Worm (Caenorhabditis elegans) whole organism, L1 larva: ENCODE data around the gene Y75B12A.2.

Experiments
- C04F5.9 ChIP-seq: sonication (generic microtip); optimal IDR thresholded peaks from 2 replicates; lab custom pipeline; 2016; ENCODE audit warnings: missing genetic modification characterization, missing compliant biosample characterization
- C34B4.2 ChIP-seq: sonication (generic microtip); optimal IDR thresholded peaks from 2 replicates; lab custom pipeline; 2017; ENCODE audit warnings: mild to moderate bottlenecking, missing genetic modification characterization, missing compliant biosample characterization
- Y116A8C.19 ChIP-seq: sonication (generic microtip); optimal IDR thresholded peaks from 2 replicates; lab custom pipeline; 2016; ENCODE audit warnings: missing compliant biosample characterization, missing genetic modification characterization, borderline replicate concordance
- ama-1 ChIP-seq: fragments of 150-350 bp; optimal IDR thresholded peaks from 2 replicates; lab custom pipeline; 2014
- blmp-1 ChIP-seq: fragments of 150-350 bp; optimal IDR thresholded peaks from 2 replicates; lab custom pipeline; 2014; ENCODE audit warnings: missing biosample characterization, missing genetic modification characterization
- ceh-63 ChIP-seq: fragments of 200-800 bp; sonication (Bioruptor generic); optimal IDR thresholded peaks from 2 replicates; lab custom pipeline; 2018; ENCODE audit warnings: mild to moderate bottlenecking, missing genetic modification characterization, missing compliant biosample characterization
- ceh-88 ChIP-seq: fragments of 200-800 bp; sonication (Bioruptor generic); IDR thresholded peaks from 2 replicates; pipeline ENCODE4 v1.3.6; 2022; ENCODE audit warnings: missing genetic modification characterization, missing compliant biosample characterization
- ces-1 ChIP-seq: fragments of 150-350 bp; optimal IDR thresholded peaks from 2 replicates; lab custom pipeline; 2014; ENCODE audit warnings: missing biosample characterization, missing genetic modification reagents, missing genetic modification characterization
- dsc-1 ChIP-seq: sonication (generic microtip); optimal IDR thresholded peaks from 2 replicates; lab custom pipeline; 2016; ENCODE audit warnings: mild to moderate bottlenecking, missing genetic modification characterization, missing compliant biosample characterization
- efl-1 ChIP-seq, 4 experiments: fragments of 150-350 bp; optimal IDR thresholded peaks in 3 of 4; peaks in 1 of 4; 1 replicate in 1 of 4; 2 replicates in 3 of 4; lab custom pipeline; 2014; ENCODE audit warnings: missing biosample characterization in 2 of 4, missing genetic modification characterization in 2 of 4, missing genetic modification reagents in 2 of 4
- efl-3 ChIP-seq: fragments of 200-800 bp; sonication (Bioruptor generic); optimal IDR thresholded peaks from 2 replicates; lab custom pipeline; 2018; ENCODE audit warnings: mild to moderate bottlenecking, missing genetic modification characterization, missing compliant biosample characterization
- egl-13 ChIP-seq: sonication (generic microtip); optimal IDR thresholded peaks from 2 replicates; lab custom pipeline; 2016; ENCODE audit warnings: missing genotype, missing genetic modification reagents, missing genetic modification characterization, missing compliant biosample characterization
- elt-3 ChIP-seq, 6 experiments: fragments of 150-350 bp in 1 of 6; sonication (generic microtip); optimal IDR thresholded peaks; 2 replicates each; lab custom pipeline; 2017 to 2018; ENCODE audit warnings: missing biosample characterization in 6 of 6, missing genetic modification characterization in 6 of 6, inconsistent platforms in 1 of 6
- fkh-10 ChIP-seq: sonication (generic microtip); optimal IDR thresholded peaks from 2 replicates; lab custom pipeline; 2017; ENCODE audit warnings: missing biosample characterization, missing genetic modification reagents, missing genetic modification characterization
- fos-1 ChIP-seq: fragments of 150-350 bp; optimal IDR thresholded peaks from 2 replicates; lab custom pipeline; 2014; ENCODE audit warnings: missing biosample characterization, missing genetic modification characterization
- mab-9 ChIP-seq: fragments of 200-800 bp; sonication (Bioruptor generic); IDR thresholded peaks from 2 replicates; pipeline ENCODE4 v1.3.6; 2022; ENCODE audit warnings: missing genetic modification reagents, missing genetic modification characterization, missing compliant biosample characterization
- nhr-12 ChIP-seq: sonication (generic microtip); optimal IDR thresholded peaks from 2 replicates; lab custom pipeline; 2017; ENCODE audit warnings: missing biosample characterization, missing genetic modification characterization
- nhr-237 ChIP-seq: fragments of 150-350 bp; optimal IDR thresholded peaks from 2 replicates; lab custom pipeline; 2014; ENCODE audit warnings: missing biosample characterization, missing genetic modification characterization
- nhr-28 ChIP-seq: fragments of 150-350 bp; optimal IDR thresholded peaks from 2 replicates; lab custom pipeline; 2014; ENCODE audit warnings: missing biosample characterization, missing genetic modification characterization
- nhr-84 ChIP-seq: sonication (generic microtip); optimal IDR thresholded peaks from 2 replicates; lab custom pipeline; 2017; ENCODE audit warnings: missing biosample characterization, missing genetic modification characterization
- pqm-1 ChIP-seq: sonication (generic microtip); optimal IDR thresholded peaks from 3 replicates; lab custom pipeline; 2017; ENCODE audit warnings: missing biosample characterization, missing genetic modification characterization
- snu-23 ChIP-seq: sonication (generic microtip); optimal IDR thresholded peaks from 2 replicates; lab custom pipeline; 2016; ENCODE audit warnings: missing genetic modification characterization, missing compliant biosample characterization
- xbp-1 ChIP-seq: sonication (generic microtip); optimal IDR thresholded peaks from 2 replicates; lab custom pipeline; 2016; ENCODE audit warnings: missing genetic modification characterization, missing compliant biosample characterization

Gene Y75B12A.2

DNA sequence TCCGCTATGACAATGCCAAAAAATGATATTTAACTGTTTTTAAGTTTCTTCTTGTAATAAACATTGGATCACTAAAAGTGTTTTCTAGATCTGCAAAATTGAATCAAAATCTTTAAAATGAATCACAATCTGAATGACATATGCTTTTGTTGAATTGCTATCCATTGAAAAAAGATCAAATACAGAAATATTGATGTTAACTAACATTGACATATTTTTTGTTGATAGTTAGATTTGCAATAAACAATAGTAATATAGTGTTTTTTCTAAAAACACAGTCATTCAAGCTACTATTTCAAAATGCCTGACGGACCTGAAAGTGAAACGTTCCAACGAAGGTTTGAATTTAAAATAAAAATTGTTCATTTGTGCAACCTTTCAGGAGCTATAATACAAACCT lies 41.3 kb downstream of the Y75B12A.2 start, which contains the start of gene T09F5.2:
Gene T09F5.2 (plus strand): TSS at position 301 of the 400 bp plus-strand sequence.
- TF ChIP-seq snu-23 (GFP tag; lab: Kevin White, UChicago) (no peak), fkh-10 (GFP tag; lab: Kevin White, UChicago) (no peak), mab-9 (GFP tag; lab: Robert Waterston, UW) (no peak), nhr-237 (tag; lab: Kevin White, UChicago) (no peak), efl-3 (GFP tag; lab: Kevin White, UChicago) (no peak), blmp-1 (tag; lab: Kevin White, UChicago) (no peak), nhr-28 (no peak), C34B4.2 (tag; lab: Kevin White, UChicago) (no peak), ama-1 (no peak), dsc-1 (tag; lab: Kevin White, UChicago) (no peak), egl-13 (no peak), Y116A8C.19 (no peak), ceh-63 (GFP tag; lab: Kevin White, UChicago) (no peak), elt-3 (tag; optimal IDR thresholded peaks at IDR 0.05; lab: Kevin White, UChicago) (no peak)

DNA sequence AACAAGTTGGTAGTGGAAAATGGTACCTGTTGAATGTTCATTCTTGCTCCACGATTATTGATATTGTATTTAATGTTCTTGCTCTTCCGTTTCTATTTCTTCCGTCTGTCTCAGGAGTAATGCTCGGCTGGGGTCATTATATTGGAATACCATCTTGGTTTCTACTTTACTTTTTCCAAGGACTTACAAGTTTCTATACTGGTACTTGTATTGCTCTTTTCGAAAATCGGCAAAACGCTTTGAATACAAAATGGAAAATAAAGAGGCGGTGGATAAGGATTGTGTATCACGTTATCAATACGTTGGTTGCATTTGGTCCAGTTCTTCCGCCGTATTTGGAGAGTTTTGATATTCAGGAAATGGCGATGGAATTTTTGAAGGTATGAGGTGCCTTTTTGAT lies 42.6 kb downstream of the Y75B12A.2 start:
- TF ChIP-seq ceh-63 (GFP tag; lab: Kevin White, UChicago), result no peak
- no peak for TF ChIP-seq efl-1 (optimal IDR thresholded peaks at IDR 0.05; lab: Kevin White, UChicago)
- TF ChIP-seq efl-1 (GFP tag; optimal IDR thresholded peaks at IDR 0.05 in 1 of 2; lab: Kevin White, UChicago), result peak in 1 of 2 experiments; percentile 72
- TF ChIP-seq, all 84 proteins: peak for 1

DNA sequence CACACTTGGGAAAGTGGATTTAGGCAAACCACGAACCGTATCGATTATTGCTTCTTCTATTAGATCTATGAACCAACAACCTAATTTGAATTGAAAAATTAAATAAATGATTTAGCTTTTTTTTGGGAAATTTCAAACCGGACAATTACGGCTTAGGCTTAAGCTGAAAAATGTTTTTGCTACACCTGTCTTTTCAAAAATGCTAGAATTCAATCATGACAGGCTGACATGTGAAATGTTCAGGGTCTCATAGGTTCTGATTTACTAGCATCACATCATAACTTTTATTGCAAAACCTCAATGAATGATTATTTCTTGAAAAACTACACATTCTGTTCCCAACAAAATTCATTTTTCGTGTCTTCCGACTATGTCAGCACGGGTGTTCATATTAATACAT lies 43.9 kb downstream of the Y75B12A.2 start, which contains the start of gene srh-55:
Gene srh-55 (plus strand): TSS at position 301 of the 400 bp plus-strand sequence.
- TF ChIP-seq ceh-88 (no peak), nhr-84 (no peak), ces-1 (GFP tag; lab: Kevin White, UChicago) (no peak), C04F5.9 (tag; lab: Kevin White, UChicago) (no peak), efl-1 (optimal IDR thresholded peaks at IDR 0.05; lab: Kevin White, UChicago) (no peak), efl-1 (GFP tag; optimal IDR thresholded peaks at IDR 0.05 in 1 of 2; lab: Kevin White, UChicago) (peak in 1 of 2 experiments; percentile 40)

DNA sequence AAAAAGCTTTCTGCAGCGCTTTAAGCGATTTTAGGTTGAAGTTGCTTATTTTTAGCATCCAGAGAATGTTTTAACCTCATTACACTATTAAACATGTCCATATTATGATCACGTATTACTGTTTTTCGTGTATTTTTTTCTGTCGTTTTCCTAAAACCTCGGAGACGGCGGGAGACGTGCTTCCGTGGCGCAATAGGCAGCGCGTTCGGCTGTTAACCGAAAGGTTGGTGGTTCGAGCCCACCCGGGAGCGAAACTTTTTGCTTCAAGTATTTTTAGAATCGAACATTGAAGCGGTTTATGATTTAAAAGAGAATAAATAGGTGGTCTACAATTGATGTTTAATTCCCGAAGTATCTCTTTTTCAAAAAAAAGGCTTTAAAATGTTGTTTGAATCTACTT lies 47.1 kb downstream of the Y75B12A.2 start:
- TF ChIP-seq pqm-1 (tag; lab: Kevin White, UChicago) (no peak), xbp-1 (tag; lab: Kevin White, UChicago) (no peak), ama-1 (no peak), fos-1 (tag; lab: Kevin White, UChicago) (no peak), nhr-12 (tag; lab: Kevin White, UChicago) (no peak)
- TF ChIP-seq, all 84 proteins: peak for 0

DNA sequence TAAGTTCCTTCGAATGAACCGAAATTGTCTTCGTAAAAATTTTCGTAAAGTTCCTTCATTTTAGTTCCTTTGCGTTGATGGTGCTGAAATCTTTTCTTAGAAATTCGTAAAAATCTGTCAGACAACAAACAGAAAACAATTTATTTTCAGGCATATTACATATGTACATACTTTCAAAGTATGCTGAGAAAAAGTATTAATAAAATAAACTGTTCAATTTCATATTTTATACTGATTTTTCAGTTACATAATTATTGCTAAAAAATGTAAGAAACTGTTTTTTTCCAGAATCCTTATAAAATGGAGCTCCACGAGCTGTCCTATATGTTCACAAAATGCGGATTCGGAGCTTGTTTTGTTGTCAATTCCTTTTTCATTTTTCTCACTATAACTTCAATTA lies 49.3 kb downstream of the Y75B12A.2 start, which contains the start of gene str-45:
Gene str-45 (plus strand): TSS at position 301 of the 400 bp plus-strand sequence.
- TF ChIP-seq egl-13 (no peak), efl-1 (optimal IDR thresholded peaks at IDR 0.05; lab: Kevin White, UChicago) (no peak), efl-1 (GFP tag; optimal IDR thresholded peaks at IDR 0.05 in 1 of 2; lab: Kevin White, UChicago) (peak in 1 of 2 experiments; percentile 50)
